Fruit fly (Drosophila melanogaster) whole organism, prepupa: ENCODE results near the gene CG15539.

ENCODE experiments used
- CG1621 ChIP-seq: fragments of 200-800 bp; sonication (Bioruptor generic); optimal IDR thresholded peaks from 3 replicates; lab custom pipeline; 2018; ENCODE audit warnings: missing biosample characterization, mild to moderate bottlenecking, missing genetic modification characterization
- CG16779 ChIP-seq: fragments of 200-800 bp; sonication (Bioruptor generic); optimal IDR thresholded peaks from 3 replicates; lab custom pipeline; 2017; ENCODE audit warnings: missing biosample characterization, mild to moderate bottlenecking, missing genetic modification characterization
- CG8119 ChIP-seq: fragments of 200-800 bp; sonication (Bioruptor generic); IDR thresholded peaks from 3 replicates; pipeline ENCODE4 v1.3.6; 2022; ENCODE audit warnings: missing biosample characterization, missing genetic modification characterization
- Ets96B ChIP-seq: fragments of 200-800 bp; optimal IDR thresholded peaks from 2 replicates; lab custom pipeline; 2019; ENCODE audit warnings: missing biosample characterization, mild to moderate bottlenecking, missing genetic modification characterization, moderate library complexity

dm6 chr3R:30531129-30531708 is 25.4 kb downstream of the CG15539 start:
- TF ChIP-seq CG8119 (peak; percentile 59), Ets96B (tag; lab: Kevin White, UChicago) (no peak), CG16779 (no peak), CG1621 (tag; lab: Kevin White, UChicago) (no peak)
